Worm (Caenorhabditis elegans) whole organism, L2 larva: ENCODE results near the gene rnp-1.

ENCODE experiments used
- C34F6.9 ChIP-seq: fragments of 150-350 bp; optimal IDR thresholded peaks from 2 replicates; lab custom pipeline; 2014; ENCODE audit warnings: missing biosample characterization, missing genetic modification characterization
- F13H6.1 ChIP-seq: sonication (generic microtip); optimal IDR thresholded peaks from 2 replicates; lab custom pipeline; 2016; ENCODE audit warnings: missing genetic modification characterization, missing compliant biosample characterization
- R02D3.7 ChIP-seq: fragments of 150-350 bp; optimal IDR thresholded peaks from 2 replicates; lab custom pipeline; 2014; ENCODE audit warnings: missing biosample characterization, missing genetic modification characterization
- Y55F3AM.14 ChIP-seq: fragments of 200-800 bp; sonication (Bioruptor generic); optimal IDR thresholded peaks from 2 replicates; lab custom pipeline; 2018; ENCODE audit warnings: mild to moderate bottlenecking, missing genetic modification characterization, missing compliant biosample characterization
- ZK546.5 ChIP-seq: sonication (generic microtip); optimal IDR thresholded peaks from 2 replicates; lab custom pipeline; 2017; ENCODE audit warnings: missing biosample characterization, missing genetic modification characterization
- aly-2 ChIP-seq: fragments of 150-350 bp; optimal IDR thresholded peaks from 2 replicates; lab custom pipeline; 2014; ENCODE audit warnings: missing biosample characterization, missing genetic modification characterization
- ama-1 ChIP-seq: fragments of 150-350 bp; optimal IDR thresholded peaks from 2 replicates; lab custom pipeline; 2018; ENCODE audit warnings: inconsistent platforms
- blmp-1 ChIP-seq: sonication (generic microtip); optimal IDR thresholded peaks from 2 replicates; lab custom pipeline; 2017; ENCODE audit warnings: missing genetic modification characterization, mild to moderate bottlenecking, missing compliant biosample characterization, antibody characterized with exemption, moderate library complexity; ENCODE audit not compliant: insufficient read depth
- ceh-16 ChIP-seq: fragments of 150-350 bp; optimal IDR thresholded peaks from 2 replicates; lab custom pipeline; 2014; ENCODE audit warnings: missing biosample characterization, missing genetic modification characterization
- crh-2 ChIP-seq: sonication (generic microtip); optimal IDR thresholded peaks from 2 replicates; lab custom pipeline; 2017; ENCODE audit warnings: missing biosample characterization, missing genetic modification characterization
- dmd-4 ChIP-seq: sonication (generic microtip); optimal IDR thresholded peaks from 2 replicates; lab custom pipeline; 2017; ENCODE audit warnings: missing biosample characterization, missing genetic modification characterization
- egl-27 ChIP-seq: sonication (generic microtip); optimal IDR thresholded peaks from 3 replicates; lab custom pipeline; 2017; ENCODE audit warnings: missing biosample characterization, missing genetic modification reagents, missing genetic modification characterization
- elt-1 ChIP-seq: fragments of 150-350 bp; optimal IDR thresholded peaks from 2 replicates; lab custom pipeline; 2014; ENCODE audit warnings: missing biosample characterization, missing genetic modification characterization
- elt-3 ChIP-seq: sonication (generic microtip); optimal IDR thresholded peaks from 2 replicates; lab custom pipeline; 2017; ENCODE audit warnings: missing biosample characterization, missing genetic modification characterization
- fos-1 ChIP-seq: fragments of 150-350 bp; optimal IDR thresholded peaks from 2 replicates; lab custom pipeline; 2014; ENCODE audit warnings: missing biosample characterization, missing genetic modification characterization
- gmeb-1 ChIP-seq: fragments of 150-350 bp; optimal IDR thresholded peaks from 2 replicates; lab custom pipeline; 2014; ENCODE audit warnings: missing biosample characterization, missing genetic modification characterization
- lin-11 ChIP-seq: fragments of 150-350 bp; sonication (generic microtip); optimal IDR thresholded peaks from 2 replicates; lab custom pipeline; 2014; ENCODE audit warnings: missing biosample characterization, missing genetic modification characterization, inconsistent platforms, mixed read lengths
- lin-13 ChIP-seq: fragments of 150-350 bp; optimal IDR thresholded peaks from 2 replicates; lab custom pipeline; 2014; ENCODE audit warnings: missing biosample characterization, missing genetic modification reagents, missing genetic modification characterization
- lin-39 ChIP-seq: fragments of 150-350 bp; optimal IDR thresholded peaks from 2 replicates; lab custom pipeline; 2014; ENCODE audit warnings: missing biosample characterization, missing genetic modification reagents, missing genetic modification characterization
- mab-5 ChIP-seq: fragments of 150-350 bp; optimal IDR thresholded peaks from 2 replicates; lab custom pipeline; 2014; ENCODE audit warnings: missing biosample characterization, missing genetic modification characterization
- nhr-11 ChIP-seq: fragments of 150-350 bp; optimal IDR thresholded peaks from 2 replicates; lab custom pipeline; 2014; ENCODE audit warnings: missing biosample characterization, missing genetic modification characterization
- nhr-129 ChIP-seq: fragments of 150-350 bp; optimal IDR thresholded peaks from 2 replicates; lab custom pipeline; 2014; ENCODE audit warnings: missing biosample characterization, missing genetic modification characterization
- nhr-21 ChIP-seq: fragments of 150-350 bp; optimal IDR thresholded peaks from 2 replicates; lab custom pipeline; 2014; ENCODE audit warnings: missing biosample characterization, missing genetic modification characterization
- nhr-23 ChIP-seq: fragments of 150-350 bp; optimal IDR thresholded peaks from 2 replicates; lab custom pipeline; 2014; ENCODE audit warnings: missing biosample characterization, missing genetic modification reagents, missing genetic modification characterization
- nhr-237 ChIP-seq: fragments of 150-350 bp; optimal IDR thresholded peaks from 2 replicates; lab custom pipeline; 2014; ENCODE audit warnings: missing biosample characterization, missing genetic modification characterization
- nhr-25 ChIP-seq: fragments of 150-350 bp; sonication (generic microtip); optimal IDR thresholded peaks from 3 replicates; lab custom pipeline; 2014; ENCODE audit warnings: missing biosample characterization, missing genetic modification characterization
- peb-1 ChIP-seq: fragments of 150-350 bp; optimal IDR thresholded peaks from 2 replicates; lab custom pipeline; 2014; ENCODE audit warnings: missing biosample characterization, missing genetic modification characterization
- sem-4 ChIP-seq: fragments of 150-350 bp; optimal IDR thresholded peaks from 2 replicates; lab custom pipeline; 2014; ENCODE audit warnings: missing biosample characterization, missing genetic modification reagents, missing genetic modification characterization
- skn-1 ChIP-seq: sonication (generic microtip); optimal IDR thresholded peaks from 2 replicates; lab custom pipeline; 2017; ENCODE audit warnings: missing biosample characterization, missing genetic modification characterization
- sma-9 ChIP-seq, 2 experiments: fragments of 150-350 bp in 1 of 2; sonication (generic microtip) in 1 of 2; optimal IDR thresholded peaks; 2 replicates each; lab custom pipeline; 2014 to 2016; ENCODE audit warnings: missing genetic modification characterization in 2 of 2, mild to moderate bottlenecking in 1 of 2, missing biosample characterization in 1 of 2, missing compliant biosample characterization in 1 of 2, missing genetic modification reagents in 1 of 2, moderate library complexity in 1 of 2
- snpc-4 ChIP-seq: fragments of 150-350 bp; optimal IDR thresholded peaks from 2 replicates; lab custom pipeline; 2014; ENCODE audit warnings: missing biosample characterization, missing genetic modification characterization
- unc-62 ChIP-seq: fragments of 150-350 bp; optimal IDR thresholded peaks from 2 replicates; lab custom pipeline; 2014; ENCODE audit warnings: missing biosample characterization, missing genetic modification reagents, missing genetic modification characterization
- ztf-1 ChIP-seq: fragments of 200-800 bp; sonication (Bioruptor generic); conservative IDR thresholded peaks from 2 replicates; pipeline ENCODE4 v1.3.6; 2022; ENCODE audit warnings: missing genetic modification characterization, missing compliant biosample characterization
- ztf-11 ChIP-seq: sonication (generic microtip); optimal IDR thresholded peaks from 2 replicates; lab custom pipeline; 2017; ENCODE audit warnings: missing biosample characterization, missing genetic modification characterization
- ztf-4 ChIP-seq: fragments of 150-350 bp; optimal IDR thresholded peaks from 2 replicates; lab custom pipeline; 2014; ENCODE audit warnings: missing biosample characterization, missing genetic modification characterization

rnp-1 gene

ce11 chrV:12192129-12192528, at the start of gene rnp-1:
Gene rnp-1 (plus strand): TSS chrV:12192273.
- TF ChIP-seq egl-27: no peak
- no peak for TF ChIP-seq ztf-1 (GFP tag; lab: Robert Waterston, UW)
- TF ChIP-seq blmp-1 (tag; lab: Kevin White, UChicago): no peak

DNA sequence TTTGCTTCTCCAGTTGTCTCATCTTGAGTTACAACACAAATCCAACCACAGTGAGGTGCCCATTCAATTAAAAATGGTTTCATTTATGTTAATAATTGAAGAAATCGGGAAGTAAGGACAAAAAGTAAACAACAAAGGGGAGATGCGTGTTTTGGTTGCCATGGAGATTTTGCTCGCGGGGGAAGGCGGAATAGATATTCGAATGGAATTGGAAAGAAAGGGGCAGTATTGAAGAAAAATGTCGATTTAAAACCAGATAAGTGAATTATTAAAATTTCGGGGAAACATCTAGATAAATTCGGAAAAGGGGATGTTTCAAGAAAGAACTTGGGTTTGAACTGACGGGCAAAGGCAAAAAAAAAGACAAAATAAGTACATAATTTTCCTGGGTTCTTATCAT, 41.5 kb upstream of the rnp-1 start, which contains the start of gene che-11:
che-11 (minus strand) TSS at position 101 of the 400 bp plus-strand sequence.
- TF ChIP-seq R02D3.7 (tag; lab: Kevin White, UChicago) (no peak), skn-1 (no peak), nhr-11 (tag; lab: Kevin White, UChicago) (no peak), lin-13 (no peak), nhr-21 (tag; lab: Kevin White, UChicago) (no peak), nhr-25 (tag; lab: Kevin White, UChicago) (no peak), sem-4 (tag; lab: Kevin White, UChicago) (no peak), peb-1 (tag; lab: Kevin White, UChicago) (no peak), ceh-16 (tag; lab: Kevin White, UChicago) (no peak), nhr-23 (tag; lab: Kevin White, UChicago) (no peak), lin-11 (tag; lab: Kevin White, UChicago) (no peak), blmp-1 (tag; lab: Kevin White, UChicago) (no peak), elt-1 (tag; lab: Kevin White, UChicago) (no peak), F13H6.1 (tag; lab: Kevin White, UChicago) (no peak)
- TF ChIP-seq, all 48 proteins: peak for 0

ce11 chrV:12152857-12153256, 39.2 kb upstream of the rnp-1 start, which contains the start of gene C27A7.8:
Gene C27A7.8 (plus strand): TSS chrV:12153157.
- TF ChIP-seq Y55F3AM.14 (GFP tag; lab: Kevin White, UChicago) (no peak), crh-2 (tag; lab: Kevin White, UChicago) (no peak), unc-62 (GFP tag; lab: Kevin White, UChicago) (no peak), peb-1 (tag; lab: Kevin White, UChicago) (no peak), elt-3 (tag; lab: Kevin White, UChicago) (no peak), fos-1 (tag; lab: Kevin White, UChicago) (no peak), nhr-25 (tag; lab: Kevin White, UChicago) (no peak), aly-2 (no peak), elt-1 (tag; lab: Kevin White, UChicago) (no peak), dmd-4 (no peak), ama-1 (no peak), gmeb-1 (no peak), mab-5 (tag; lab: Kevin White, UChicago) (no peak), ZK546.5 (tag; lab: Kevin White, UChicago) (no peak), lin-39 (tag; lab: Kevin White, UChicago) (no peak), nhr-23 (tag; lab: Kevin White, UChicago) (no peak), C34F6.9 (tag; lab: Kevin White, UChicago) (no peak)

- TF ChIP-seq nhr-25 (tag; lab: Kevin White, UChicago) (no peak), fos-1 (tag; lab: Kevin White, UChicago) (no peak), snpc-4 (tag; lab: Kevin White, UChicago) (no peak), lin-39 (tag; lab: Kevin White, UChicago) (no peak)
These were observed 38.3 kb upstream of the rnp-1 start for ce11 chrV:12153784-12154183.

DNA sequence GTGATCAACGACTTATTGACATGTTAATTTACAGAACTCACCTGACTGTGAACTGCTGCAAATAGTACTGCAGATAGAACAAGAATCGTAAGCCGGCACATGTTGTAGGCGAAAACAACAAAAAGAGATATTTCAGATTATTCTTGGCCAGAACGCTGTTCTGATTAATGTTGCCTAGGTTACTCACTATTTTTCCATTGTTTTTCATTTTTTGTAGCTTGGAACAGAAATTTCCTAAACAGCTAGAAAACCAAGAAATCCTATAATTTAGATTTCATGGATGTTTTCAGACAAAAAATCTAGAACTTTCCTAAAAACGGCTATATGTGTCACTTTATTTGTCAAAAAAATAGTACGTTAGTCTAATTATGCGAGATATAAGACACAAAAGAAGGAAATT, 37.5 kb upstream of the rnp-1 start, which contains the start of gene C27A7.9:
C27A7.9 (minus strand) TSS at position 101 of the 400 bp plus-strand sequence.
- TF ChIP-seq ztf-4 (tag; lab: Kevin White, UChicago) (no peak), nhr-237 (no peak), ztf-11 (tag; lab: Kevin White, UChicago) (no peak), elt-3 (tag; lab: Kevin White, UChicago) (no peak), ZK546.5 (tag; lab: Kevin White, UChicago) (no peak), egl-27 (no peak), C34F6.9 (tag; lab: Kevin White, UChicago) (no peak), fos-1 (tag; lab: Kevin White, UChicago) (no peak)

ce11 chrV:12158377-12158776, 33.7 kb upstream of the rnp-1 start:
- no peak for TF ChIP-seq R02D3.7 (tag; lab: Kevin White, UChicago)
- TF ChIP-seq ama-1: no peak
- TF ChIP-seq nhr-129 (tag; lab: Kevin White, UChicago): peak; percentile 19
- no peak for TF ChIP-seq lin-11 (tag; lab: Kevin White, UChicago)
- no peak for TF ChIP-seq nhr-23 (tag; lab: Kevin White, UChicago)
- TF ChIP-seq sma-9 (GFP tag; optimal IDR thresholded peaks at IDR 0.05; lab: Kevin White, UChicago): peak; percentile 92
- no peak for TF ChIP-seq sma-9 (tag; optimal IDR thresholded peaks at IDR 0.05; lab: Kevin White, UChicago)
